Worm (Caenorhabditis elegans) whole organism, L3 larva: Measurements from ENCODE around the gene C01G6.2.

Experiments
- nhr-11 ChIP-seq: fragments of 150-350 bp; optimal IDR thresholded peaks from 2 replicates; lab custom pipeline; 2014; ENCODE audit warnings: missing biosample characterization, missing genetic modification characterization
- skn-1 ChIP-seq: fragments of 150-350 bp; optimal IDR thresholded peaks from 2 replicates; lab custom pipeline; 2014; ENCODE audit warnings: missing biosample characterization, missing genetic modification characterization
- zag-1 ChIP-seq: fragments of 150-350 bp; optimal IDR thresholded peaks from 2 replicates; lab custom pipeline; 2014; ENCODE audit warnings: missing biosample characterization, missing genetic modification characterization

DNA sequence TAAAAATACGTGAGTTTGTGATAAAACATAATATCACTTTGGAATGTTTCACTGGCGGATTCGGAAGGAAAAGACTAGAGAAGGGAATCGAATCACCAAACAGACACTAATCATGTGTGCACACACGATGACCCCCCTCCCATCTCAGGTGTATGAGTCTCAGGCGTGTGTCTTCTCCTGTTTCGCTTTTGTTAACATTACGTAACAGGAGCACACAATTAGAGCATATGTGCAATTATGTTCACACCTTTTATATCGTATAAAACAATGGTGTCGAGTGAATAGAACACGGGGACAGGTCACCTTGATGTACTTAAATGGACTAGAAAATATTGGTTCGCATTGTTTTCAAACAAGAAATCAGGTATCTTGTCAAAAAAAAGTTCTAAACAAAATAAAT lies 49.9 kb downstream of the C01G6.2 start:
- TF ChIP-seq zag-1 (tag; lab: Kevin White, UChicago), result no peak
- no peak for TF ChIP-seq nhr-11 (tag; lab: Kevin White, UChicago)
- no peak for TF ChIP-seq skn-1 (tag; lab: Kevin White, UChicago)
